Fruit fly (Drosophila melanogaster): ENCODE data around the gene Or98b.

Gene Or98b

DNA sequence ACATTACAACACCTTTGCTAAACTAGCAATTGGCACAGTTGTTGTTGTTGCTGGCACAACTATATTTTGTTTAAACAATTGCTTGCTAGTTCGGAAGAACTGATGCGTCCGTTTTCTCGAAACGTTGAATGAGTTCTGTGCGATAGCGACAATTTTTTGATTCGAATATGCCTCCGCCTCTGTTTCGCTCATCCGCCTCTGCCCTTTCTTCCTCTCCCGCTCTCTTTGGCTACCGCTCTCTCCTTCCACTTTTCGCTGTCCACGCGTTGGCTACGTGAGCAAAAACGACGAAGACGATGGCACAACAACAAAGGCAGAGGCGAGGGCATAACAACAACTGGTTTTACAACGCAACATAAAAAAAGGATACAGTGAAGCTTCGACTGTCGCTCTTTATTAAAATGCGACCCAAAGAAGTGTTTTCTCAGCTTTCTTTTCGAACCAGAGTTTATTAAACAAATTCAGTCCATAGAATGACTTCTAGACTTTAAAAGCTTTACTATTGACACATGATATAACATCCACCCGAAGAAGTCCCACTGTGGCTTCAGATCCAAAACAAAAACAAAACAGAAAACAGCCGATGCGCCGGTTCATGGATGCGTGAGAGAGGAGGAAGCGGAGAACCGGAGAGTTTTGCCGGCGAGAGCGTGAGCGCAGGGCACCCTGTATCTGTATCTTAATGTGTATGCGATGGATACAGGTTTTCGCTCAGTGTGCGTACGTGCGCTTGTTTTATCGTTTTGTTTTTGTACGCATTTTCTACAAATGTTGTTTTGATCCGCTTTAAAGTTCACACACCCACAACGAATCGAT lies 25.7 kb upstream of the Or98b start (continued):
- peak; percentile 99 for TF ChIP-seq Asciz (GFP tag; optimal IDR thresholded peaks at IDR 0.05)
- peak; percentile 98 for TF ChIP-seq CG4328 (GFP tag; optimal IDR thresholded peaks at IDR 0.05)
- TF ChIP-seq jigr1 (GFP tag; IDR thresholded peaks at IDR 0.05) = no peak
- no peak for TF ChIP-seq CG10366 (GFP tag; IDR thresholded peaks at IDR 0.05)
- peak; percentile 100 for TF ChIP-seq CG10543 (GFP tag; optimal IDR thresholded peaks at IDR 0.05)
- no peak for TF ChIP-seq ara (GFP tag; IDR thresholded peaks at IDR 0.05)
- peak; percentile 99 for TF ChIP-seq HHEX (GFP tag; optimal IDR thresholded peaks at IDR 0.05)

DNA sequence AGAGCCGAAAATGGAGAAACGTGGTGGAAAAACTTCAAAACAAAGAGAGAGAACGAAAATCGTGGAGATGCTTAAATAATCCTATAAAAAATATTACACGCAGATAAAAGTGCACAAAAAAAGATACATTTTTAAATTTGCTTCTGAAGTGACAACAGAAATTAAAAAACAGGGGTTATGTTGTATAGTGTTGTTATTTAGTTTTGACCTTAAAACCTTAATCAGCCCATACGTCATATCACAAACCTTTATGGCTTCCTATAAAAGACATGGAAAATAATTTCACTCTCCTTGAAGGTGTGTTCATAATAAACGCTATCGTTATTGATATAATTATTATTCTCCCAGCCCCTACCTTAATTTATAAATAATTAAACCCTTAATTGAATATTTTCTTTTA lies 24.9 kb upstream of the Or98b start:
- TF ChIP-seq lola (GFP tag; optimal IDR thresholded peaks at IDR 0.05) (no peak), CG4617 (GFP tag; optimal IDR thresholded peaks at IDR 0.05; ENCODE audit: borderline replicate concordance) (peak; percentile 3), CG12299 (tag; optimal IDR thresholded peaks at IDR 0.05) (no peak), CG9437 (GFP tag; optimal IDR thresholded peaks at IDR 0.05) (no peak), Nf-YA (GFP tag; IDR thresholded peaks at IDR 0.05) (no peak), CG6175 (GFP tag; IDR thresholded peaks at IDR 0.05) (no peak), exex (tag; optimal IDR thresholded peaks at IDR 0.05) (no peak), ewg (GFP tag; optimal IDR thresholded peaks at IDR 0.05) (no peak), CG14441 (GFP tag; IDR thresholded peaks at IDR 0.05) (no peak), pzg (GFP tag; optimal IDR thresholded peaks at IDR 0.05) (no peak), tx (GFP tag; optimal IDR thresholded peaks at IDR 0.05) (no peak), Oli (tag; optimal IDR thresholded peaks at IDR 0.05) (peak; percentile 69), CG2120 (GFP tag; optimal IDR thresholded peaks at IDR 0.05) (peak; percentile 42), bowl (GFP tag; IDR thresholded peaks at IDR 0.05) (no peak), Taf1 (GFP tag; IDR thresholded peaks at IDR 0.05) (no peak), hbn (GFP tag; IDR thresholded peaks at IDR 0.05; ENCODE audit: partially characterized antibody) (no peak), Jarid2 (GFP tag; optimal IDR thresholded peaks at IDR 0.05) (no peak), da (GFP tag; optimal IDR thresholded peaks at IDR 0.05) (no peak), CG32767 (GFP tag; IDR thresholded peaks at IDR 0.05) (no peak), CG12071 (GFP tag; optimal IDR thresholded peaks at IDR 0.05) (no peak), CG18262 (tag; optimal IDR thresholded peaks at IDR 0.05) (peak; percentile 46), fd3F (GFP tag; optimal IDR thresholded peaks at IDR 0.05) (no peak), CG9817 (tag; optimal IDR thresholded peaks at IDR 0.05) (peak; percentile 7), sqz (GFP tag; optimal IDR thresholded peaks at IDR 0.05) (no peak), D19A (tag; optimal IDR thresholded peaks at IDR 0.05) (no peak), CG15696 (tag; optimal IDR thresholded peaks at IDR 0.05) (no peak), Gsc (GFP tag; IDR thresholded peaks at IDR 0.05) (no peak), D (optimal IDR thresholded peaks at IDR 0.05) (no peak), D (GFP tag; optimal IDR thresholded peaks at IDR 0.05) (no peak), Doc2 (GFP tag; IDR thresholded peaks at IDR 0.05) (no peak), Dad (GFP tag; optimal IDR thresholded peaks at IDR 0.05) (peak; percentile 7), CG17186 (GFP tag; optimal IDR thresholded peaks at IDR 0.05) (no peak), CG10654 (GFP tag; optimal IDR thresholded peaks at IDR 0.05) (no peak), seq (GFP tag; IDR thresholded peaks at IDR 0.05) (no peak), CG5180 (GFP tag; optimal IDR thresholded peaks at IDR 0.05) (no peak), klu (GFP tag; IDR thresholded peaks at IDR 0.05) (no peak), CG3281 (GFP tag; optimal IDR thresholded peaks at IDR 0.05) (peak; percentile 65), CG7271 (tag; optimal IDR thresholded peaks at IDR 0.05) (no peak), gem (tag; optimal IDR thresholded peaks at IDR 0.05) (peak; percentile 71), CG11085 (GFP tag; IDR thresholded peaks at IDR 0.05) (no peak), Dfd (GFP tag; optimal IDR thresholded peaks at IDR 0.05) (no peak), Tbp (GFP tag; optimal IDR thresholded peaks at IDR 0.05) (no peak)
